Fruit fly (Drosophila melanogaster) whole organism, embryonic: ENCODE measurements around the gene CG1965.

ENCODE experiments used
- CG10209 ChIP-seq: fragments of 200-800 bp; sonication (Bioruptor generic); optimal IDR thresholded peaks from 3 replicates; lab custom pipeline; 2017; ENCODE audit warnings: missing biosample characterization, mild to moderate bottlenecking, missing genetic modification characterization, missing genetic modification reagents
- CG10267 ChIP-seq: fragments of 200-800 bp; sonication (Bioruptor generic); optimal IDR thresholded peaks from 2 replicates; lab custom pipeline; 2018; ENCODE audit warnings: missing biosample characterization, mild to moderate bottlenecking, missing genetic modification characterization, moderate library complexity
- CG10431 ChIP-seq: fragments of 200-800 bp; sonication (Bioruptor generic); optimal IDR thresholded peaks from 3 replicates; lab custom pipeline; 2018; ENCODE audit warnings: missing biosample characterization, mild to moderate bottlenecking, missing genetic modification characterization
- CG11456 ChIP-seq: fragments of 200-800 bp; sonication (Bioruptor generic); IDR thresholded peaks from 3 replicates; pipeline ENCODE4 v1.3.6; 2022; ENCODE audit warnings: missing biosample characterization, missing genetic modification characterization
- CG1233 ChIP-seq: fragments of 200-800 bp; sonication (Bioruptor generic); optimal IDR thresholded peaks from 4 replicates; lab custom pipeline; 2018; ENCODE audit warnings: missing biosample characterization, mild to moderate bottlenecking, missing genetic modification characterization
- CG13287 ChIP-seq: fragments of 200-800 bp; sonication (Bioruptor generic); IDR thresholded peaks from 2 replicates; pipeline ENCODE4 v1.3.6; 2022; ENCODE audit warnings: missing biosample characterization, missing genetic modification characterization; ENCODE audit not compliant: partially characterized antibody
- CG14050 ChIP-seq: fragments of 200-800 bp; sonication (Bioruptor generic); IDR thresholded peaks from 3 replicates; pipeline ENCODE4 v1.3.6; 2022; ENCODE audit warnings: missing biosample characterization, missing genetic modification characterization
- CG1832 ChIP-seq: fragments of 200-800 bp; sonication (Bioruptor generic); optimal IDR thresholded peaks from 2 replicates; lab custom pipeline; 2017; ENCODE audit warnings: missing biosample characterization, mild to moderate bottlenecking, missing genetic modification characterization, inconsistent platforms
- CG2116 ChIP-seq: fragments of 200-800 bp; sonication (Bioruptor generic); optimal IDR thresholded peaks from 3 replicates; lab custom pipeline; 2018; ENCODE audit warnings: missing biosample characterization, mild to moderate bottlenecking, missing genetic modification characterization
- CG32767 ChIP-seq: fragments of 200-800 bp; sonication (Bioruptor generic); IDR thresholded peaks from 2 replicates; pipeline ENCODE4 v1.3.6; 2022; ENCODE audit warnings: missing biosample characterization, missing genetic modification characterization
- CG4360 ChIP-seq: fragments of 200-800 bp; sonication (Bioruptor generic); IDR thresholded peaks from 2 replicates; pipeline ENCODE4 v1.3.6; 2022; ENCODE audit warnings: missing biosample characterization, missing genetic modification characterization
- CG4404 ChIP-seq: fragments of 200-800 bp; sonication (Bioruptor generic); IDR thresholded peaks from 2 replicates; pipeline ENCODE4 v1.3.6; 2022; ENCODE audit warnings: missing biosample characterization, missing genetic modification characterization
- CG5245 ChIP-seq: fragments of 200-800 bp; sonication (Bioruptor generic); optimal IDR thresholded peaks from 3 replicates; lab custom pipeline; 2016; ENCODE audit warnings: missing biosample characterization, missing genetic modification characterization
- CG6175 ChIP-seq: fragments of 200-800 bp; sonication (Bioruptor generic); IDR thresholded peaks from 3 replicates; pipeline ENCODE4 v1.3.6; 2022; ENCODE audit warnings: missing biosample characterization, missing genetic modification characterization
- CG6254 ChIP-seq: fragments of 200-800 bp; sonication (Bioruptor generic); optimal IDR thresholded peaks from 3 replicates; lab custom pipeline; 2017; ENCODE audit warnings: mild to moderate bottlenecking, missing biosample characterization, missing genetic modification reagents, missing genetic modification characterization
- CG8478 ChIP-seq: fragments of >200 bp; optimal IDR thresholded peaks from 2 replicates; lab custom pipeline; 2018
- CG9727 ChIP-seq: fragments of 200-800 bp; sonication (Bioruptor generic); optimal IDR thresholded peaks from 3 replicates; lab custom pipeline; 2017; ENCODE audit warnings: missing biosample characterization, mild to moderate bottlenecking, missing genetic modification characterization
- CG9932 ChIP-seq: fragments of 200-800 bp; sonication (Bioruptor generic); IDR thresholded peaks from 2 replicates; pipeline ENCODE4 v1.3.6; 2022; ENCODE audit warnings: missing biosample characterization, missing genetic modification characterization
- Doc2 ChIP-seq: fragments of 200-800 bp; sonication (Bioruptor generic); IDR thresholded peaks from 2 replicates; pipeline ENCODE4 v1.3.6; 2022; ENCODE audit warnings: missing biosample characterization, missing genetic modification characterization
- Doc3 ChIP-seq: fragments of 200-800 bp; sonication (Bioruptor generic); IDR thresholded peaks from 3 replicates; pipeline ENCODE4 v1.3.6; 2022; ENCODE audit warnings: missing biosample characterization, missing genetic modification characterization; ENCODE audit not compliant: partially characterized antibody
- Elba2 ChIP-seq: fragments of 200-800 bp; sonication (Bioruptor generic); optimal IDR thresholded peaks from 3 replicates; lab custom pipeline; 2016; ENCODE audit warnings: missing biosample characterization, missing genetic modification characterization
- Fer2 ChIP-seq: fragments of 200-800 bp; sonication (Bioruptor generic); optimal IDR thresholded peaks from 2 replicates; lab custom pipeline; 2018; ENCODE audit warnings: missing biosample characterization, mild to moderate bottlenecking, missing genetic modification characterization, moderate library complexity
- HHEX ChIP-seq: fragments of 200-800 bp; sonication (Bioruptor generic); optimal IDR thresholded peaks from 3 replicates; lab custom pipeline; 2017; ENCODE audit warnings: missing biosample characterization, mild to moderate bottlenecking, missing genetic modification characterization, missing genetic modification reagents
- HLH3B ChIP-seq: fragments of 200-800 bp; sonication (Bioruptor generic); IDR thresholded peaks from 2 replicates; pipeline ENCODE4 v1.3.6; 2022; ENCODE audit warnings: missing biosample characterization, missing genetic modification characterization
- HLHmδ ChIP-seq: fragments of 200-800 bp; sonication (Bioruptor generic); optimal IDR thresholded peaks from 2 replicates; lab custom pipeline; 2018; ENCODE audit warnings: missing biosample characterization, mild to moderate bottlenecking, missing genetic modification characterization, moderate library complexity
- Mad ChIP-seq: fragments of 200-800 bp; sonication (Bioruptor generic); optimal IDR thresholded peaks from 2 replicates; lab custom pipeline; 2016; ENCODE audit warnings: missing biosample characterization, missing genetic modification characterization
- Max ChIP-seq: fragments of 200-800 bp; sonication (Bioruptor generic); optimal IDR thresholded peaks from 2 replicates; lab custom pipeline; 2016; ENCODE audit warnings: missing biosample characterization, mild to moderate bottlenecking, missing genetic modification characterization
- NK7.1 ChIP-seq: fragments of 200-800 bp; sonication (Bioruptor generic); optimal IDR thresholded peaks from 3 replicates; lab custom pipeline; 2016; ENCODE audit warnings: missing biosample characterization, missing genetic modification characterization
- NfI ChIP-seq: fragments of 200-800 bp; sonication (Bioruptor generic); optimal IDR thresholded peaks from 3 replicates; lab custom pipeline; 2018; ENCODE audit warnings: missing biosample characterization, mild to moderate bottlenecking, missing genetic modification characterization, moderate library complexity
- Oli ChIP-seq: fragments of 200-800 bp; sonication (Bioruptor generic); optimal IDR thresholded peaks from 2 replicates; lab custom pipeline; 2018; ENCODE audit warnings: missing biosample characterization, mild to moderate bottlenecking, missing genetic modification characterization, moderate library complexity
- PHDP ChIP-seq: fragments of 200-800 bp; sonication (Bioruptor generic); optimal IDR thresholded peaks from 3 replicates; lab custom pipeline; 2018; ENCODE audit warnings: missing biosample characterization, mild to moderate bottlenecking, missing genetic modification characterization, moderate library complexity
- Ravus ChIP-seq: fragments of 200-800 bp; sonication (Bioruptor generic); IDR thresholded peaks from 2 replicates; pipeline ENCODE4 v1.3.6; 2022; ENCODE audit warnings: missing biosample characterization, missing genetic modification characterization
- Stat92E ChIP-seq, 3 experiments: fragments of >200 bp in 2 of 3; fragments of 200-800 bp in 1 of 3; sonication (Bioruptor generic) in 1 of 3; optimal IDR thresholded peaks; 2 replicates each; lab custom pipeline; 2017 to 2019; ENCODE audit warnings: missing biosample characterization in 3 of 3, missing genetic modification characterization in 3 of 3, mild to moderate bottlenecking in 1 of 3, moderate library complexity in 1 of 3
- abd-A ChIP-seq: fragments of 200-800 bp; sonication (Bioruptor generic); optimal IDR thresholded peaks from 3 replicates; lab custom pipeline; 2019; ENCODE audit warnings: missing biosample characterization, mild to moderate bottlenecking, missing genetic modification characterization, moderate library complexity
- ap ChIP-seq: fragments of 200-800 bp; sonication (Bioruptor generic); IDR thresholded peaks from 2 replicates; pipeline ENCODE4 v1.3.6; 2022; ENCODE audit warnings: missing biosample characterization, missing genetic modification characterization
- chm ChIP-seq: fragments of 200-800 bp; sonication (Bioruptor generic); IDR thresholded peaks from 2 replicates; pipeline ENCODE4 v1.3.6; 2022; ENCODE audit warnings: missing biosample characterization, missing genetic modification characterization
- ci ChIP-seq: fragments of 200-800 bp; sonication (Bioruptor generic); IDR thresholded peaks from 3 replicates; pipeline ENCODE4 v1.3.6; 2022; ENCODE audit warnings: missing biosample characterization, missing genetic modification characterization
- en ChIP-seq: fragments of 200-800 bp; sonication (Bioruptor generic); optimal IDR thresholded peaks from 2 replicates; lab custom pipeline; 2016; ENCODE audit warnings: missing biosample characterization, missing genetic modification characterization
- jigr1 ChIP-seq: fragments of 200-800 bp; sonication (Bioruptor generic); IDR thresholded peaks from 3 replicates; pipeline ENCODE4 v1.3.6; 2022; ENCODE audit warnings: missing biosample characterization, missing genetic modification characterization
- kni ChIP-seq: fragments of 200-800 bp; sonication (Bioruptor generic); optimal IDR thresholded peaks from 3 replicates; lab custom pipeline; 2017; ENCODE audit warnings: mild to moderate bottlenecking, missing biosample characterization, missing genetic modification reagents, missing genetic modification characterization
- lab ChIP-seq: fragments of 200-800 bp; sonication (Bioruptor generic); optimal IDR thresholded peaks from 3 replicates; lab custom pipeline; 2017; ENCODE audit warnings: missing biosample characterization, missing genetic modification characterization, mild to moderate bottlenecking, moderate library complexity, missing genetic modification reagents
- nom ChIP-seq: fragments of 200-800 bp; sonication (Bioruptor generic); optimal IDR thresholded peaks from 2 replicates; lab custom pipeline; 2017; ENCODE audit warnings: missing biosample characterization, missing genetic modification characterization, mild to moderate bottlenecking, moderate library complexity, missing genetic modification reagents
- org-1 ChIP-seq: fragments of 200-800 bp; sonication (Bioruptor generic); optimal IDR thresholded peaks from 2 replicates; lab custom pipeline; 2017; ENCODE audit warnings: missing biosample characterization, missing genetic modification characterization
- pnt ChIP-seq: fragments of 200-800 bp; sonication (Bioruptor generic); optimal IDR thresholded peaks from 3 replicates; lab custom pipeline; 2016; ENCODE audit warnings: missing biosample characterization, missing genetic modification characterization
- pum ChIP-seq: fragments of 200-800 bp; sonication (Bioruptor generic); optimal IDR thresholded peaks from 2 replicates; lab custom pipeline; 2016; ENCODE audit warnings: missing biosample characterization, missing genetic modification characterization
- sd ChIP-seq: fragments of 200-800 bp; sonication (Bioruptor generic); optimal IDR thresholded peaks from 3 replicates; lab custom pipeline; 2018; ENCODE audit warnings: missing biosample characterization, mild to moderate bottlenecking, missing genetic modification characterization, moderate library complexity
- so ChIP-seq: fragments of 200-800 bp; sonication (Bioruptor generic); IDR thresholded peaks from 3 replicates; pipeline ENCODE4 v1.3.6; 2022; ENCODE audit warnings: missing biosample characterization, missing genetic modification characterization
- sob ChIP-seq: fragments of 200-800 bp; sonication (Bioruptor generic); IDR thresholded peaks from 2 replicates; pipeline ENCODE4 v1.3.6; 2022; ENCODE audit warnings: missing biosample characterization, missing genetic modification characterization
- tx ChIP-seq: fragments of 200-800 bp; sonication (Bioruptor generic); optimal IDR thresholded peaks from 2 replicates; lab custom pipeline; 2016; ENCODE audit warnings: missing biosample characterization, missing genetic modification characterization
- zf30C ChIP-seq: fragments of 200-800 bp; sonication (Bioruptor generic); optimal IDR thresholded peaks from 3 replicates; lab custom pipeline; 2018; ENCODE audit warnings: missing biosample characterization, mild to moderate bottlenecking, missing genetic modification characterization

Gene CG1965

dm6 chr3R:7037250-7037802 is 29.9 kb upstream of the CG1965 start (continued):
- TF ChIP-seq CG10267 (tag; lab: Kevin White, UChicago) (peak; percentile 91), CG6175 (no peak), tx (GFP tag; lab: Kevin White, UChicago) (no peak), Max (GFP tag; lab: Kevin White, UChicago) (no peak), org-1 (GFP tag; lab: Kevin White, UChicago) (no peak), Ravus (no peak), CG4360 (0 out of 2 replicates have a peak, but pooled peaks have one; percentile 39), NfI (GFP tag; lab: Kevin White, UChicago) (no peak), jigr1 (GFP tag; lab: Robert Waterston, UW) (no peak), CG2116 (peak; percentile 15), chm (GFP tag; lab: Robert Waterston, UW) (0 out of 2 replicates have a peak, but pooled peaks have one; percentile 15), en (GFP tag; lab: Kevin White, UChicago) (no peak), Elba2 (GFP tag; lab: Kevin White, UChicago) (peak; percentile 81), ap (GFP tag; lab: Robert Waterston, UW) (no peak), Fer2 (tag; lab: Kevin White, UChicago) (no peak), sob (GFP tag; lab: Robert Waterston, UW) (peak; percentile 30; the same call in 1 of the 2 replicates), pnt (GFP tag; lab: Kevin White, UChicago) (no peak), CG11456 (GFP tag; lab: Robert Waterston, UW) (no peak), CG1233 (GFP tag; lab: Kevin White, UChicago) (no peak), CG1832 (GFP tag; lab: Kevin White, UChicago) (peak; percentile 95), CG10431 (no peak), CG8478 (lab: Kevin White, UChicago) (peak; percentile 84), abd-A (tag; lab: Kevin White, UChicago) (peak; percentile 100), HLH3B (GFP tag; lab: Robert Waterston, UW) (no peak), CG32767 (GFP tag; lab: Robert Waterston, UW) (0 out of 2 replicates have a peak, but pooled peaks have one; percentile 18), NK7.1 (GFP tag; lab: Kevin White, UChicago) (no peak), CG10209 (GFP tag; lab: Kevin White, UChicago) (peak; percentile 2), Mad (GFP tag; lab: Kevin White, UChicago) (no peak), so (GFP tag; lab: Robert Waterston, UW) (no peak), Oli (no peak), CG14050 (GFP tag; lab: Robert Waterston, UW) (no peak), ci (GFP tag; lab: Robert Waterston, UW) (peak; percentile 36; the same call in 2 of the 3 replicates), Stat92E (GFP tag; optimal IDR thresholded peaks at IDR 0.05; lab: Kevin White, UChicago) (peak in 1 of 3 experiments; percentile 17), CG13287 (peak; percentile 50; the same call in 1 of the 2 replicates), CG4404 (GFP tag; lab: Robert Waterston, UW) (no peak), sd (tag; lab: Kevin White, UChicago) (peak; percentile 51), Doc2 (GFP tag; lab: Robert Waterston, UW) (no peak), CG6254 (GFP tag; lab: Kevin White, UChicago) (no peak), CG9727 (GFP tag; lab: Kevin White, UChicago) (peak; percentile 10), zf30C (no peak), kni (GFP tag; lab: Kevin White, UChicago) (peak; percentile 91), HHEX (peak; percentile 16), HLHmδ (GFP tag; lab: Kevin White, UChicago) (no peak), CG5245 (GFP tag; lab: Kevin White, UChicago) (no peak), lab (GFP tag; lab: Kevin White, UChicago) (peak; percentile 8), CG9932 (0 out of 2 replicates have a peak, but pooled peaks have one; percentile 16), Doc3 (GFP tag; lab: Robert Waterston, UW) (no peak), nom (GFP tag; lab: Kevin White, UChicago) (peak; percentile 11), PHDP (tag; lab: Kevin White, UChicago) (no peak), pum (GFP tag; lab: Kevin White, UChicago) (no peak)
